Worm (Caenorhabditis elegans): ENCODE measurements around the gene M163.10.

DNA sequence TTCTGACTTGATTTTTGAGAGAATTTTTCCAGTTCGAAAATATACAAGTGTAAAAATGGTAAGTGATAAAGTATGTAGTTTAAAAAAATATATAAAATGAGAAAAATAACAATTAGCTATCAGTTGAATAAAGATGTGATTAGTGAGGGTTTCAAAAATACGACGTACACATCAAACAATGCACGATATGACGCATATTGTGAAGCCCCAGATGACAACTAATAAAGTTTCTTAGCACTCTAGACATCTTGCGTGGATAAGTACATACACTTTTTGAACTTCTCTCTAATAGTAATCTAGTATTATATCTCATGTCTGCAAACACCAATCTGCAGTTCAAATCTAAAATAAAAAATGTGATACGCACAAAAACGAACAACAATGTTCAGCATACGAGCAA, 40.4 kb upstream of the M163.10 start:
- TF ChIP-seq dao-5 (tag; optimal IDR thresholded peaks at IDR 0.05) (no peak), him-1 (tag; optimal IDR thresholded peaks at IDR 0.05) (no peak)
